Worm (Caenorhabditis elegans): ENCODE data around the gene mrpl-46.

DNA sequence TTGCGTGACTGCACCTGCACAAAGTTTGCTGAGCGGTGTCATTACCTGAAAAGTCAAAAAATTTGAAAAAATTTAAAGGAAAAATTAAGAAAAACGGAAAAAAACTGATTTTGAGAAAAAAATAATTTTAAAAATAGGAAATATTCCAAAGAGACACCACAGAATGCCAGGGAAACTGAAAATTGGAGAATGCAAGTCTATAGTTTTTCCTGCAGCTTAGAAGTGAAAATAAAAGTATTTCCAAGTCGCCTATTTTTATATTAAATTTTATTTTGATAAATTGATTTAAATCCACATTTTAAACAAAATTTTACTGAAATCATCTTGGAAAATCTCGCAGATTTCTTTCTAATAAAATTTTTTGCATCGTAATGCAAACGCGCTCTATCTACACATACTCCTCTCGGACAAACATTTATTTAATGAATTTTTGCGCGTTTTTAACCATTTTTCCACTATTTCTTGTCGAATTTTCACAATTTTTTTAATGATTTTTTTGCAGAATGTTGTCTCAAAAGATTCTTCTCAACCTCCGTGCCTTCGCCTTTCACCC lies 4.0 kb upstream of the mrpl-46 start, which contains the start of the genes F56B3.11 and ech-5:
- no peak for TF ChIP-seq ceh-82 (tag; optimal IDR thresholded peaks at IDR 0.05)
- TF ChIP-seq daf-19 (GFP tag; conservative IDR thresholded peaks at IDR 0.05) = no peak
- no peak for TF ChIP-seq ceh-62 (tag; optimal IDR thresholded peaks at IDR 0.05)
- peak; percentile 32 for TF ChIP-seq nhr-77 (tag; optimal IDR thresholded peaks at IDR 0.05)
- no peak for TF ChIP-seq lin-39 (tag; optimal IDR thresholded peaks at IDR 0.05)
- TF ChIP-seq dmd-6 (GFP tag; IDR thresholded peaks at IDR 0.05) = no peak; the same call in 1 of the 2 replicates
- peak; percentile 36 for TF ChIP-seq hlh-30 (tag; optimal IDR thresholded peaks at IDR 0.05; ENCODE audit: insufficient read depth)
- TF ChIP-seq nhr-41 (GFP tag; IDR thresholded peaks at IDR 0.05) = no peak
- TF ChIP-seq F49E8.2 (tag; optimal IDR thresholded peaks at IDR 0.05; ENCODE audit: borderline replicate concordance) = peak; percentile 1
- TF ChIP-seq ces-1 (GFP tag; optimal IDR thresholded peaks at IDR 0.05) = no peak
- no peak for TF ChIP-seq snpc-4 (tag; optimal IDR thresholded peaks at IDR 0.05)
- TF ChIP-seq F26F4.8 (GFP tag; conservative IDR thresholded peaks at IDR 0.05) = no peak

All from whole organism, L4 larva.